Worm (Caenorhabditis elegans) whole organism, mixed stage, embryonic: ENCODE results near the gene vmo-1.

ENCODE experiments used
- bed-3 ChIP-seq: fragments of 200-800 bp; sonication (Bioruptor generic); optimal IDR thresholded peaks from 3 replicates; lab custom pipeline; 2018; ENCODE audit warnings: mild to moderate bottlenecking, missing genetic modification characterization, moderate library complexity, missing compliant biosample characterization
- blmp-1 ChIP-seq: fragments of 150-350 bp; optimal IDR thresholded peaks from 2 replicates; lab custom pipeline; 2014; ENCODE audit warnings: missing biosample characterization, missing genetic modification characterization
- ceh-39 ChIP-seq: fragments of 150-350 bp; optimal IDR thresholded peaks from 2 replicates; lab custom pipeline; 2014; ENCODE audit warnings: missing biosample characterization, missing genetic modification characterization
- ceh-83 ChIP-seq: fragments of 200-800 bp; sonication (Bioruptor generic); optimal IDR thresholded peaks from 2 replicates; lab custom pipeline; 2018; ENCODE audit warnings: mild to moderate bottlenecking, missing genetic modification characterization, missing compliant biosample characterization
- ces-1 ChIP-seq: fragments of 150-350 bp; optimal IDR thresholded peaks from 2 replicates; lab custom pipeline; 2014; ENCODE audit warnings: missing biosample characterization, missing genetic modification reagents, missing genetic modification characterization
- cnd-1 ChIP-seq: fragments of 200-800 bp; sonication (Bioruptor generic); optimal IDR thresholded peaks from 2 replicates; lab custom pipeline; 2018; ENCODE audit warnings: mild to moderate bottlenecking, missing genetic modification characterization, missing compliant biosample characterization
- drap-1 ChIP-seq: fragments of 200-800 bp; sonication (Bioruptor generic); optimal IDR thresholded peaks from 3 replicates; lab custom pipeline; 2018; ENCODE audit warnings: mild to moderate bottlenecking, missing genetic modification characterization, missing compliant biosample characterization
- elt-1 ChIP-seq: sonication (generic microtip); optimal IDR thresholded peaks from 2 replicates; lab custom pipeline; 2017; ENCODE audit warnings: missing genetic modification characterization, mild to moderate bottlenecking, missing compliant biosample characterization, antibody characterized with exemption, moderate library complexity, borderline replicate concordance; ENCODE audit not compliant: insufficient read depth
- flh-1 ChIP-seq: fragments of 200-800 bp; sonication (Bioruptor generic); optimal IDR thresholded peaks from 2 replicates; lab custom pipeline; 2018; ENCODE audit warnings: mild to moderate bottlenecking, missing genetic modification characterization, moderate library complexity, missing compliant biosample characterization
- hlh-1 ChIP-seq: fragments of 150-350 bp; optimal IDR thresholded peaks from 2 replicates; lab custom pipeline; 2014; ENCODE audit warnings: missing biosample characterization, missing genetic modification reagents, missing genetic modification characterization
- lin-13 ChIP-seq: fragments of 150-350 bp; optimal IDR thresholded peaks from 2 replicates; lab custom pipeline; 2014; ENCODE audit warnings: missing biosample characterization, missing genetic modification characterization
- lin-32 ChIP-seq: fragments of 200-800 bp; sonication (Bioruptor generic); optimal IDR thresholded peaks from 2 replicates; lab custom pipeline; 2018; ENCODE audit warnings: mild to moderate bottlenecking, missing genetic modification characterization, missing compliant biosample characterization
- mab-5 ChIP-seq: fragments of 150-350 bp; optimal IDR thresholded peaks from 2 replicates; lab custom pipeline; 2014; ENCODE audit warnings: missing biosample characterization, missing genetic modification characterization
- mep-1 ChIP-seq: fragments of 150-350 bp; optimal IDR thresholded peaks from 2 replicates; lab custom pipeline; 2017; ENCODE audit warnings: missing biosample characterization, missing genetic modification reagents, missing genetic modification characterization, inconsistent platforms
- mls-2 ChIP-seq: sonication (generic microtip); optimal IDR thresholded peaks from 2 replicates; lab custom pipeline; 2016; ENCODE audit warnings: mild to moderate bottlenecking, missing genetic modification characterization, moderate library complexity, missing compliant biosample characterization
- nhr-12 ChIP-seq: fragments of 150-350 bp; optimal IDR thresholded peaks from 2 replicates; lab custom pipeline; 2014; ENCODE audit warnings: missing biosample characterization, missing genetic modification characterization
- nhr-2 ChIP-seq: fragments of 150-350 bp; optimal IDR thresholded peaks from 2 replicates; lab custom pipeline; 2014; ENCODE audit warnings: missing biosample characterization, missing genetic modification characterization
- nhr-237 ChIP-seq: fragments of 150-350 bp; optimal IDR thresholded peaks from 2 replicates; lab custom pipeline; 2014; ENCODE audit warnings: missing biosample characterization, missing genetic modification characterization
- nhr-28 ChIP-seq: fragments of 150-350 bp; optimal IDR thresholded peaks from 2 replicates; lab custom pipeline; 2014; ENCODE audit warnings: missing biosample characterization, missing genetic modification characterization
- nhr-76 ChIP-seq: sonication (generic microtip); optimal IDR thresholded peaks from 2 replicates; lab custom pipeline; 2017; ENCODE audit warnings: missing biosample characterization, missing genetic modification characterization
- pha-4 ChIP-seq: fragments of 150-350 bp; optimal IDR thresholded peaks from 2 replicates; lab custom pipeline; 2018; ENCODE audit warnings: missing biosample characterization, missing genetic modification reagents, missing genetic modification characterization
- sem-2 ChIP-seq: fragments of 200-800 bp; sonication (Bioruptor generic); optimal IDR thresholded peaks from 2 replicates; lab custom pipeline; 2018; ENCODE audit warnings: mild to moderate bottlenecking, missing genetic modification characterization, missing compliant biosample characterization
- snpc-4 ChIP-seq: fragments of 150-350 bp; optimal IDR thresholded peaks from 2 replicates; lab custom pipeline; 2014; ENCODE audit warnings: missing biosample characterization, missing genetic modification characterization
- sptf-1 ChIP-seq: sonication (generic microtip); optimal IDR thresholded peaks from 2 replicates; lab custom pipeline; 2017; ENCODE audit warnings: mild to moderate bottlenecking, missing genetic modification characterization, moderate library complexity, missing compliant biosample characterization
- tbx-8 ChIP-seq: fragments of 200-800 bp; sonication (Bioruptor generic); optimal IDR thresholded peaks from 2 replicates; lab custom pipeline; 2018; ENCODE audit warnings: mild to moderate bottlenecking, missing genetic modification characterization, moderate library complexity, missing compliant biosample characterization
- unc-39 ChIP-seq: fragments of 150-350 bp; optimal IDR thresholded peaks from 2 replicates; lab custom pipeline; 2014; ENCODE audit warnings: missing biosample characterization, missing genetic modification characterization
- unc-62 ChIP-seq: fragments of 150-350 bp; optimal IDR thresholded peaks from 2 replicates; lab custom pipeline; 2014; ENCODE audit warnings: missing biosample characterization, missing genetic modification reagents, missing genetic modification characterization
- zip-8 ChIP-seq: fragments of 150-350 bp; optimal IDR thresholded peaks from 2 replicates; lab custom pipeline; 2014; ENCODE audit warnings: missing biosample characterization, missing genetic modification characterization
- ztf-11 ChIP-seq: fragments of 150-350 bp; optimal IDR thresholded peaks from 2 replicates; lab custom pipeline; 2014; ENCODE audit warnings: missing biosample characterization, missing genetic modification characterization

vmo-1 gene

DNA sequence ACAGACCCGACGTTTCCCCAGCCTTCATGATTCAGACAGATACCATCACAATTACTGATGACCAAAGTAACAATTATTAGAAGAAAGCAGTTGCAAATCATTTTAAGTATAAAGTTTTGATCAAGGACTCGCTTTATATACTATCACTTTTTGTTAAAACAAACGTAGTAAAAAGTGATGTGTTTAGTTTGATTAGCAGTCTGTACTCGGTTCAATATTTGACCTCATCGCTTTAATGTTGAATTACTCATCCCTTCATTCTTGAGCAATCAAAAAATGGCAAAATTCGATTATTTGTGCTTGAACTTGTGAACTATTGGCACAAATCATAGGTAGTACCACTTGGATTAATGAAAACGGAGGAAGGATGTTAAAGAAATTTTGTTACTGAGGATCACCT lies 5.4 kb upstream of the vmo-1 start, which contains the start of gene abf-4:
Gene abf-4 (minus strand): TSS at position 101 of the 400 bp plus-strand sequence.
- no peak for TF ChIP-seq ceh-83 (GFP tag; lab: Kevin White, UChicago)
- no peak for TF ChIP-seq mep-1 (tag; lab: Kevin White, UChicago)
- no peak for TF ChIP-seq ceh-39 (tag; lab: Kevin White, UChicago)
- no peak for TF ChIP-seq tbx-8
- TF ChIP-seq ces-1 (GFP tag; lab: Kevin White, UChicago): no peak
- no peak for TF ChIP-seq lin-13 (tag; lab: Kevin White, UChicago)
- no peak for TF ChIP-seq snpc-4 (tag; lab: Kevin White, UChicago)
- TF ChIP-seq nhr-12 (tag; lab: Kevin White, UChicago): no peak
- no peak for TF ChIP-seq nhr-2 (tag; lab: Kevin White, UChicago)
- TF ChIP-seq hlh-1 (tag; lab: Kevin White, UChicago): no peak
- TF ChIP-seq unc-62: no peak
- TF ChIP-seq blmp-1: no peak
- TF ChIP-seq sptf-1: no peak

DNA sequence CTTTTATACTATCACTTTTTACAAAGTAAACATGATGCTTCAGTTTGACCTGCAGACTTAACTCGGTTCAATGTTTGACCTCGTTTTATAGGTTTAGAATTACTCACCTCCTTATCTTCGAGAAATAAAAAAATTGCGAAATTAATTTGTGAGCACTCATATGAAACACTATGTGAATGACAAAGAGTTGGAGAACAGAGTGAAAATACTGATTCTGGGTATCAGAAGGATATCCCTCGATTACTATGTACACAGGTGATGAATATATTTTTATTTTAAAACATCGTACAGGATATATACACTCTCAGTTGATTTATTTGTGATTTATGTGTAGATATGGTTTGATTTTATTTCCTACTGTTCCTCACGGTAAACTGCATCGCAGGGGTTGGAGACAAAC lies 3.4 kb upstream of the vmo-1 start, which contains the start of gene Y38H6C.23:
Gene Y38H6C.23 (minus strand): TSS at position 101 of the 400 bp plus-strand sequence.
- TF ChIP-seq nhr-2 (tag; lab: Kevin White, UChicago): no peak
- TF ChIP-seq mep-1 (tag; lab: Kevin White, UChicago): no peak
- TF ChIP-seq lin-32: no peak
- no peak for TF ChIP-seq ceh-83 (GFP tag; lab: Kevin White, UChicago)
- no peak for TF ChIP-seq blmp-1
- TF ChIP-seq mls-2 (tag; lab: Kevin White, UChicago): no peak
- no peak for TF ChIP-seq bed-3
- TF ChIP-seq ceh-39 (tag; lab: Kevin White, UChicago): no peak
- TF ChIP-seq mab-5 (tag; lab: Kevin White, UChicago): no peak

DNA sequence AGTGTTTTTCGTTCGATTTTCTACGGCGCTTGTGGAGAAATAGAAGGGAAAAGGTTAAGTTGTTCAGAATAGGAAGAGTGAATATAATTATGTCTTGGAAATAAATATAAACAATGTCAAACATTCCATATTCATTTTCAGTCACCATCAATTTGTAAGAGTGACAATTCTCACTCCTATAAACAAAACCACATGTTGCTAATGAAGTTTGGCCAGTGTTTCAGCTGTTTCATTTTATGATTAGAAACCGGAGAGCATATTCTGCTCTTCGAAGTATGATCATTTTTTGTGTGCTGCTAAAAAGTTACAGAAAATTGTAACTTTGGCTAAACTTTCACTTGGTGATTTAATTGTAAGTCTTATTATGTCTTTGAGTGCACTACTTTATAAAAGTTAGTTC lies 2.2 kb upstream of the vmo-1 start, which contains the start of gene Y38H6C.21:
Gene Y38H6C.21 (minus strand): TSS at position 148 of the 400 bp plus-strand sequence.
- TF ChIP-seq ceh-83 (GFP tag; lab: Kevin White, UChicago) (no peak), lin-13 (tag; lab: Kevin White, UChicago) (no peak), ces-1 (GFP tag; lab: Kevin White, UChicago) (no peak), zip-8 (tag; lab: Kevin White, UChicago) (no peak), nhr-237 (tag; lab: Kevin White, UChicago) (no peak), ztf-11 (tag; lab: Kevin White, UChicago) (no peak), flh-1 (no peak), blmp-1 (no peak), hlh-1 (tag; lab: Kevin White, UChicago) (no peak), pha-4 (tag; lab: Kevin White, UChicago) (no peak), elt-1 (tag; lab: Kevin White, UChicago) (no peak), mab-5 (tag; lab: Kevin White, UChicago) (no peak), unc-39 (no peak), unc-62 (no peak), mep-1 (tag; lab: Kevin White, UChicago) (no peak)

DNA sequence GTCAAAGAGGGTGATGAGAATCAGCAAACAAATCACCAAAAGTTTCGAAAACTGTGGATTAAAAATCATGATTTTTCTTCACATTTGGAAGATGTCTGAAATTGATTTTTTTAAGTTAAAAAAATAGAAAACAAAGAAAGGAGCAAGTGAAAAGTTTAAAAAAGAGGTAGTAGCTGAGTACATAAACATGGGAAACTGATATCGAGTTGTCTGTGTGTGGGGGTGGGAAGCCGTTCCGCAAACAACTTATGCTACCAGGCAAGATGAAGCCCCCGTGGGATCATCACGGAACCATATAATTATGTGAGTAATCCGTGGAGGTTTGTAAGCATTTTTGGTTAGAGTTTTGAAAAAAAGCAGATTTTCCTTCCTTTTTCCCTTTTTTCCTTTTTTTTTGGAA lies 1.8 kb downstream of the vmo-1 start, which contains the start of gene Y38H6C.20:
Gene Y38H6C.20 (minus strand): TSS at position 101 of the 400 bp plus-strand sequence.
- TF ChIP-seq sptf-1 (no peak), elt-1 (tag; lab: Kevin White, UChicago) (no peak), lin-13 (tag; lab: Kevin White, UChicago) (no peak)
- TF ChIP-seq, all 35 proteins: peak for 0

DNA sequence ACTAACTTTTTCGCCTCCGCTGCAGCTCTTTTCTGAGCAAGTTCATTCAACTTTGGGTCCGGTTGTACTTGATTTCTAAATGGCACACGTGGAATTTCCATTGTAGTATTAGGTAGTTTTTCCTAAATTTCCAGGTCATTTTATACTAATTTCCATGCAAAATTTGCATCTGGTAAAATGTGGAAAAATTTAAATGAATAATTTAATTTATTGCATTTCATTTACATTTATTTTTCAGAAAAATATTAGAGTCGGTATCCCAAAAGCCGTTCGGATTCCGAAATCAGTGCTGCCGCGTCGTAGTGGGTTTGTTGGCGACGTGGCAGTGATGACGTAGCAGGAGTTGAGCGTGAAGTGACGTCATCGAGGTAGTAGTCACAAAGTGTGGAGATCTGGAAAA lies 5.8 kb downstream of the vmo-1 start, which contains the start of gene Y38H6C.18:
Gene Y38H6C.18 (minus strand): TSS at position 101 of the 400 bp plus-strand sequence.
- no peak for TF ChIP-seq cnd-1 (tag; lab: Kevin White, UChicago)
- no peak for TF ChIP-seq lin-32
- TF ChIP-seq ztf-11 (tag; lab: Kevin White, UChicago): no peak
- TF ChIP-seq elt-1 (tag; lab: Kevin White, UChicago): no peak
- TF ChIP-seq zip-8 (tag; lab: Kevin White, UChicago): no peak
- TF ChIP-seq drap-1: no peak
- no peak for TF ChIP-seq nhr-12 (tag; lab: Kevin White, UChicago)
- TF ChIP-seq sem-2 (GFP tag; lab: Kevin White, UChicago): no peak
- TF ChIP-seq, all 35 proteins: peak for 0

DNA sequence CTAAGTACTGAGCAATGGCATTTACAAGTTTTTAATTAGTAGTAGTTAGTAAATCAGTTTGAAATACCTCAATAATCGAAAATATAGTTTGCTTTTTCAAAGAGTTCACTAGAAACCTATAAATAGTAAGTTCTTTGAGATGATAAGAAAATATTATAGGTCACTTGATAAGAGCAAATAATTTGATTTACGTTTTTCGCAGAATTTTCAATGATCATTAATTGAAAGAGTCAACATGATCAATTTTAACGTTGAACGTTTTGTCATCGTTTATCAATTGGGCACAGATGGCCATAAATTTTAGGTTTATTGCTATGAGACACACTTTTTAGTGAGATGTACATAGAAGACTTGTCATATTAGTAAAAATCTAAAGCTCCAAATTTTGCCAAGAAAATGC lies 7.1 kb downstream of the vmo-1 start:
- TF ChIP-seq ces-1 (GFP tag; lab: Kevin White, UChicago) (no peak), unc-39 (no peak), bed-3 (no peak), nhr-28 (tag; lab: Kevin White, UChicago) (no peak), ztf-11 (tag; lab: Kevin White, UChicago) (no peak), nhr-76 (tag; lab: Kevin White, UChicago) (no peak), flh-1 (no peak), tbx-8 (no peak), nhr-12 (tag; lab: Kevin White, UChicago) (no peak), mep-1 (tag; lab: Kevin White, UChicago) (no peak), elt-1 (tag; lab: Kevin White, UChicago) (no peak), lin-13 (tag; lab: Kevin White, UChicago) (no peak), drap-1 (no peak), cnd-1 (tag; lab: Kevin White, UChicago) (no peak), sptf-1 (no peak), lin-32 (no peak), unc-62 (no peak), pha-4 (tag; lab: Kevin White, UChicago) (no peak), ceh-39 (tag; lab: Kevin White, UChicago) (no peak)
